Worm (Caenorhabditis elegans): ENCODE measurements around the gene che-10.

ce11 chrII:4673242-4673641, 35.1 kb upstream of the che-10 start:
- TF ChIP-seq mes-4 (tag; optimal IDR thresholded peaks at IDR 0.05) (no peak), sea-2 (GFP tag; IDR thresholded peaks at IDR 0.05) (no peak), ets-4 (GFP tag; optimal IDR thresholded peaks at IDR 0.05) (no peak), attf-6 (GFP tag; IDR thresholded peaks at IDR 0.05) (no peak), egl-44 (GFP tag; IDR thresholded peaks at IDR 0.05) (no peak)

Data from whole organism, young adult.